Fruit fly (Drosophila melanogaster): ENCODE results near the gene CG34280.
A peak's percentile ranks its signal among the peaks of the same experiment; 100 is the strongest.

The CG34280 gene

dm6 chr3R:17400675-17401118 lies 2.8 kb downstream of the CG34280 start (continued):
- no peak for TF ChIP-seq lov (optimal IDR thresholded peaks at IDR 0.05)
- TF ChIP-seq lov (GFP tag; IDR thresholded peaks at IDR 0.05), result no peak
- TF ChIP-seq ken (GFP tag; IDR thresholded peaks at IDR 0.05), result no peak
- peak; percentile 47 for TF ChIP-seq lbe (GFP tag; optimal IDR thresholded peaks at IDR 0.05)
- no peak for TF ChIP-seq slp2 (GFP tag; optimal IDR thresholded peaks at IDR 0.05)
- no peak for TF ChIP-seq schlank (tag; optimal IDR thresholded peaks at IDR 0.05)
- TF ChIP-seq ash1 (GFP tag; optimal IDR thresholded peaks at IDR 0.05), result no peak
- TF ChIP-seq Lhr (GFP tag; optimal IDR thresholded peaks at IDR 0.05), result no peak
- TF ChIP-seq CG30431 (GFP tag; optimal IDR thresholded peaks at IDR 0.05), result no peak
- no peak for TF ChIP-seq tup (GFP tag; optimal IDR thresholded peaks at IDR 0.05)
- no peak for TF ChIP-seq vfl (GFP tag; optimal IDR thresholded peaks at IDR 0.05)
- TF ChIP-seq CG9727 (GFP tag; optimal IDR thresholded peaks at IDR 0.05), result peak; percentile 57
- TF ChIP-seq CG11560 (tag; IDR thresholded peaks at IDR 0.05), result no peak
- TF ChIP-seq zfh1 (GFP tag; IDR thresholded peaks at IDR 0.05), result no peak
- no peak for TF ChIP-seq CG7928 (GFP tag; optimal IDR thresholded peaks at IDR 0.05)
- no peak for TF ChIP-seq vvl (GFP tag; IDR thresholded peaks at IDR 0.05)
- no peak for TF ChIP-seq pzg (GFP tag; optimal IDR thresholded peaks at IDR 0.05)
- no peak for TF ChIP-seq fd64A (GFP tag; optimal IDR thresholded peaks at IDR 0.05)
- TF ChIP-seq inv (GFP tag; IDR thresholded peaks at IDR 0.05; ENCODE audit: partially characterized antibody), result no peak
- TF ChIP-seq Dll (GFP tag; IDR thresholded peaks at IDR 0.05; ENCODE audit: partially characterized antibody), result no peak
- TF ChIP-seq CG4360 (GFP tag; IDR thresholded peaks at IDR 0.05), result no peak
- TF ChIP-seq CG9609 (GFP tag; optimal IDR thresholded peaks at IDR 0.05), result no peak
- no peak for TF ChIP-seq CG6254 (GFP tag; optimal IDR thresholded peaks at IDR 0.05)
- peak; percentile 49 for TF ChIP-seq CG2678 (tag; optimal IDR thresholded peaks at IDR 0.05)
- no peak for TF ChIP-seq CG31441 (GFP tag; IDR thresholded peaks at IDR 0.05)
- TF ChIP-seq Asciz (GFP tag; optimal IDR thresholded peaks at IDR 0.05), result peak; percentile 38
- TF ChIP-seq CG3995 (GFP tag; optimal IDR thresholded peaks at IDR 0.05), result no peak
- TF ChIP-seq CG10462 (GFP tag; optimal IDR thresholded peaks at IDR 0.05), result no peak
- TF ChIP-seq fru (optimal IDR thresholded peaks at IDR 0.05), result no peak
- TF ChIP-seq gem (tag; optimal IDR thresholded peaks at IDR 0.05), result peak; percentile 76
- TF ChIP-seq zf30C (GFP tag; optimal IDR thresholded peaks at IDR 0.05), result peak; percentile 61
- TF ChIP-seq Sox102F (GFP tag; optimal IDR thresholded peaks at IDR 0.05), result peak; percentile 3
- no peak for TF ChIP-seq CG3163 (GFP tag; optimal IDR thresholded peaks at IDR 0.05)
- no peak for TF ChIP-seq H2.0 (GFP tag; IDR thresholded peaks at IDR 0.05)
- no peak for TF ChIP-seq hth (optimal IDR thresholded peaks at IDR 0.05)
- no peak for TF ChIP-seq Dfd (GFP tag; optimal IDR thresholded peaks at IDR 0.05)
- no peak for TF ChIP-seq fd102C (GFP tag; optimal IDR thresholded peaks at IDR 0.05)
- peak; percentile 60 for TF ChIP-seq lab (GFP tag; optimal IDR thresholded peaks at IDR 0.05)
- TF ChIP-seq CG18262 (tag; optimal IDR thresholded peaks at IDR 0.05), result peak; percentile 61
- TF ChIP-seq CG31224 (GFP tag; IDR thresholded peaks at IDR 0.05), result no peak
- TF ChIP-seq caup (GFP tag; optimal IDR thresholded peaks at IDR 0.05; ENCODE audit: severe bottlenecking), result peak; percentile 4
- no peak for TF ChIP-seq Atf6 (GFP tag; IDR thresholded peaks at IDR 0.05)
- TF ChIP-seq CG17359 (tag; optimal IDR thresholded peaks at IDR 0.05), result peak; percentile 61
- peak; percentile 8 for TF ChIP-seq gcm (GFP tag; optimal IDR thresholded peaks at IDR 0.05)
- TF ChIP-seq CG8924 (tag; optimal IDR thresholded peaks at IDR 0.05), result no peak
- peak; percentile 46; the same call in 1 of the 2 replicates for TF ChIP-seq sisA (GFP tag; IDR thresholded peaks at IDR 0.05)
- TF ChIP-seq HmgD (GFP tag; optimal IDR thresholded peaks at IDR 0.05), result no peak
- no peak for TF ChIP-seq lilli (GFP tag; optimal IDR thresholded peaks at IDR 0.05)
- 0 out of 2 replicates have a peak, but pooled peaks have one; percentile 16 for TF ChIP-seq ranshi (GFP tag; IDR thresholded peaks at IDR 0.05)
- TF ChIP-seq CG8290 (GFP tag; optimal IDR thresholded peaks at IDR 0.05), result no peak
- no peak for TF ChIP-seq CG8290 (tag; optimal IDR thresholded peaks at IDR 0.05)
- no peak for TF ChIP-seq CG8478 (optimal IDR thresholded peaks at IDR 0.05)
- TF ChIP-seq Dad (GFP tag; optimal IDR thresholded peaks at IDR 0.05), result peak; percentile 1
